Fruit fly (Drosophila melanogaster) whole organism: ENCODE data around the gene Src64B.

ENCODE experiments used
- CG8478 ChIP-seq: fragments of >200 bp; optimal IDR thresholded peaks from 2 replicates; lab custom pipeline; 2018; ENCODE audit warnings: inconsistent platforms
- Dll ChIP-seq: fragments of >200 bp; optimal IDR thresholded peaks from 2 replicates; lab custom pipeline; 2017
- pan ChIP-seq: fragments of >200 bp; optimal IDR thresholded peaks from 2 replicates; lab custom pipeline; 2017
- usp ChIP-seq: fragments of >200 bp; optimal IDR thresholded peaks from 2 replicates; lab custom pipeline; 2017; ENCODE audit warnings: missing biosample characterization, missing genetic modification characterization, mixed read lengths

dm6 chr3L:4574439-4574838 is 51.6 kb downstream of the Src64B start:
- TF ChIP-seq Dll (lab: Kevin White, UChicago): no peak
- TF ChIP-seq usp (GFP tag; lab: Kevin White, UChicago): no peak
- TF ChIP-seq CG8478 (lab: Kevin White, UChicago): no peak
- no peak for TF ChIP-seq pan
